Fruit fly (Drosophila melanogaster) whole organism, embryonic: Measurements from ENCODE around the gene CG11811.

Experiments used
- CG15011 ChIP-seq: fragments of 200-800 bp; sonication (Bioruptor generic); optimal IDR thresholded peaks from 3 replicates; lab custom pipeline; 2018; ENCODE audit warnings: missing biosample characterization, mild to moderate bottlenecking, missing genetic modification characterization
- CG17568 ChIP-seq: fragments of 200-800 bp; sonication (Bioruptor generic); optimal IDR thresholded peaks from 2 replicates; lab custom pipeline; 2018; ENCODE audit warnings: missing biosample characterization, mild to moderate bottlenecking, missing genetic modification characterization, moderate library complexity
- CG34376 ChIP-seq: fragments of 200-800 bp; sonication (Bioruptor generic); optimal IDR thresholded peaks from 2 replicates; lab custom pipeline; 2018; ENCODE audit warnings: missing biosample characterization, mild to moderate bottlenecking, missing genetic modification characterization
- CG7357 ChIP-seq: fragments of 200-800 bp; sonication (Bioruptor generic); IDR thresholded peaks from 3 replicates; pipeline ENCODE4 v1.3.6; 2022; ENCODE audit warnings: missing biosample characterization, missing genetic modification characterization
- CG7786 ChIP-seq: fragments of 200-800 bp; sonication (Bioruptor generic); optimal IDR thresholded peaks from 2 replicates; lab custom pipeline; 2016; ENCODE audit warnings: missing biosample characterization, missing genetic modification characterization
- CG9609 ChIP-seq: fragments of 200-800 bp; sonication (Bioruptor generic); optimal IDR thresholded peaks from 3 replicates; lab custom pipeline; 2016; ENCODE audit warnings: missing biosample characterization, missing genetic modification characterization
- Gsc ChIP-seq: fragments of 200-800 bp; sonication (Bioruptor generic); IDR thresholded peaks from 2 replicates; pipeline ENCODE4 v1.3.6; 2022; ENCODE audit warnings: missing biosample characterization, missing genetic modification characterization
- Gug ChIP-seq: fragments of 200-800 bp; sonication (Bioruptor generic); IDR thresholded peaks from 4 replicates; pipeline ENCODE4 v1.3.6; 2022; ENCODE audit warnings: missing biosample characterization, missing genetic modification characterization
- Myb ChIP-seq: fragments of 200-800 bp; sonication (Bioruptor generic); optimal IDR thresholded peaks from 2 replicates; lab custom pipeline; 2016; ENCODE audit warnings: missing biosample characterization, missing genetic modification characterization
- Neu2 ChIP-seq: fragments of 200-800 bp; sonication (Bioruptor generic); optimal IDR thresholded peaks from 3 replicates; lab custom pipeline; 2016; ENCODE audit warnings: missing biosample characterization, missing genetic modification characterization, borderline replicate concordance
- maf-S ChIP-seq: fragments of 200-800 bp; sonication (Bioruptor generic); optimal IDR thresholded peaks from 2 replicates; lab custom pipeline; 2016; ENCODE audit warnings: missing biosample characterization, missing genetic modification characterization
- psq ChIP-seq: fragments of 200-800 bp; sonication (Bioruptor generic); optimal IDR thresholded peaks from 2 replicates; lab custom pipeline; 2017; ENCODE audit warnings: missing biosample characterization, missing genetic modification characterization
- slou ChIP-seq: fragments of 200-800 bp; sonication (Bioruptor generic); optimal IDR thresholded peaks from 3 replicates; lab custom pipeline; 2016; ENCODE audit warnings: missing biosample characterization, missing genetic modification characterization

DNA sequence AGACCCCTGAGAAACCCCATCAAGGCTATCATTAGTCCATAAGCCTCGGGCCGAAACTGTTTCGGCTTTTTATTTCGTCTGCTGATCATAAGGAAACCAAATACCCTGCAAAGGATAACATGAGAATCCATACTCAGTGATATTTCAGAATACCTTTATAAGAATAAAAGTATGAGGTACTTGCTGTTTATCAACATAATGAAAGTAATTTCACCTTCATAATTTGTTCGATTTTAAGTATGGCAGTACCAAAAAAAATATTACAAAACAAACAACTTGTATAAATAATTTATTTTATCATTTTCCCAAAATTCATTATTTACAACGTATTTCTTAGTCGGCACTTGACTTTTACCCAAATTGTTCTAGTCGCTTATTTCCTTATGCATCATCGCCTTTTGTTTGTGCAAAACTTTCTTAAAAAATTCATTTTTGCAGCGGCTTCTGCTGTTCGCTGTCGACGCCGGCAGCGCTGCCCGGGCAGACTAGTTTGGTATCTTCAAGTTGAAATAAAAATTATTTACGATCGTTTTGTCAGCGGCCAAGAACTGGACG, 25.6 kb downstream of the CG11811 start:
- TF ChIP-seq CG15011 (GFP tag; lab: Kevin White, UChicago): no peak
- no peak for TF ChIP-seq CG34376 (GFP tag; lab: Kevin White, UChicago)
- no peak for TF ChIP-seq CG7357 (GFP tag; lab: Robert Waterston, UW)
- TF ChIP-seq CG9609 (GFP tag; lab: Kevin White, UChicago): no peak
- TF ChIP-seq CG7786 (GFP tag; lab: Kevin White, UChicago): no peak
- no peak for TF ChIP-seq maf-S
- TF ChIP-seq slou (GFP tag; lab: Kevin White, UChicago): no peak
- no peak for TF ChIP-seq Myb (GFP tag; lab: Kevin White, UChicago)
- no peak for TF ChIP-seq Gug (GFP tag; lab: Robert Waterston, UW)
- no peak for TF ChIP-seq Neu2 (GFP tag; lab: Kevin White, UChicago)
- TF ChIP-seq Gsc (GFP tag; lab: Robert Waterston, UW): no peak
- no peak for TF ChIP-seq CG17568
- no peak for TF ChIP-seq psq
